Worm (Caenorhabditis elegans): ENCODE data around the gene C27H6.8.

The C27H6.8 gene

ce11 chrV:9987688-9988087 is at the start of gene C27H6.8:
Gene C27H6.8 (minus strand): TSS chrV:9987788.
- no peak for TF ChIP-seq dao-5 (tag; optimal IDR thresholded peaks at IDR 0.05)
- TF ChIP-seq him-1 (tag; optimal IDR thresholded peaks at IDR 0.05), result no peak
- TF ChIP-seq W03F9.2 (tag; optimal IDR thresholded peaks at IDR 0.05), result no peak

DNA sequence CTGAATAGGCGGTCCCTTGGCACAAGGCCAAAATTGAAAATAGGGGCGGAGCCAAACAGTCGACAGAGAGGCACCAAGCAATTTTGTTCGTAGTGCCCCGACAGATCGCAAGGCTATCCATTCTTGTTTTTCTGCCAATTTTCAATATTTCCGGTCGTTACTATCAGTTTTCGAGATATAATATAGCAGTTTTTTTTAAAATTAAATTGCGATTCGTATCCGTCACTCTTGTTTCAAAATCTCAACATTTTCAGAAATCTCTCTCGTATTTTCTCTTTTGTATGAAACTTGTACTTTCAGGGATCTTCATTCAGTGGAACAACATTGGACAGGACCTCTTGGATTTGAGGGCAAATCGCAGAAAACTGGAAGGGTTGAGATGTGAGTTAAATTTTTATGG is 49.5 kb upstream of the C27H6.8 start, which contains the start of gene F57A8.1:
TSS of gene F57A8.1 (plus strand) at position 301 of the 400 bp plus-strand sequence.
- TF ChIP-seq dao-5 (tag; optimal IDR thresholded peaks at IDR 0.05) (no peak), him-1 (tag; optimal IDR thresholded peaks at IDR 0.05) (no peak), W03F9.2 (tag; optimal IDR thresholded peaks at IDR 0.05) (no peak)

ce11 chrV:10036275-10036674 is 48.7 kb upstream of the C27H6.8 start, which contains the start of gene T06E8.2:
Gene T06E8.2 (minus strand): TSS chrV:10036413.
- TF ChIP-seq W03F9.2 (tag; optimal IDR thresholded peaks at IDR 0.05), result no peak
- TF ChIP-seq him-1 (tag; optimal IDR thresholded peaks at IDR 0.05), result no peak
- TF ChIP-seq dao-5 (tag; optimal IDR thresholded peaks at IDR 0.05), result no peak

DNA sequence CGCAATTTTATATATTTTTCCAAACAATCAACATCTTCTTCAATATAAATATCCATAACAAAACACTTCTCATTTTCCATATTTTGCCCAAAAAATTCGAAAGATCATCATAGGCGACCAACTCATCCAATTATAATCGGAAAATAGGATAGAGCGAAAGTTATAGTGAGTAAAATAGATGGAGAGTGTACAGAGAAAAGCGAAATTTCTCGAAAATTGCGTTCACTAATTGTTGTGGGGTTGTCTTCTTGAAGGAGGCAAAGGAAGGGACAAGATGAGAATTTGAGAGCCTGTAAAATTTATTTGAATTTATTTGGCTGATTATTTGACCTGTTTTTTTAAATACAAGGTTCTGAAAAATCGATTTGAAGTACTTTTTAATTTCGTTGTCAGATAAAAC is 48.0 kb upstream of the C27H6.8 start:
- TF ChIP-seq W03F9.2 (tag; optimal IDR thresholded peaks at IDR 0.05), result no peak
- no peak for TF ChIP-seq dao-5 (tag; optimal IDR thresholded peaks at IDR 0.05)
- no peak for TF ChIP-seq him-1 (tag; optimal IDR thresholded peaks at IDR 0.05)

- no peak for TF ChIP-seq him-1 (tag; optimal IDR thresholded peaks at IDR 0.05)
- no peak for TF ChIP-seq W03F9.2 (tag; optimal IDR thresholded peaks at IDR 0.05)
Observed at ce11 chrV:10031384-10032171, 44.0 kb upstream of the C27H6.8 start.

DNA sequence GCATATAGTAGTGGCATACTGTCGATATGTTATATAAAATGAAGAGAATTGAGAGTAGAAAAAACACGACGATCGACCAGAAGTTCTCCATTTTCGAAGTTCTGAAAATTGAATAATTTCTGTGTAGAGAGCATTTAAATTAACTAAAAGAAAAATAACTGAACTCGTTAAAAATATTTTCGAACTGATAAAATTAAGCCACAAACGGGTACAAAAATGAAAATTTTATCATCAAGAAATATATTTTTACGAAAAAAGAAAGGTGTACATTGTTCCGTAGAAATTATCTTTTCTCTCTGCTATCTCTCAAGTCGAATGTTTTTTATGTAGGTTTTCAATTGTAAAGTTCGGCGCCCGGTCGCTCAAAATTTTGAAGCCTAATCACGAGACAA is 43.4 kb upstream of the C27H6.8 start, which contains the start of gene acl-2:
TSS of gene acl-2 (minus strand) at position 101 of the 392 bp plus-strand sequence.
- no peak for TF ChIP-seq dao-5 (tag; optimal IDR thresholded peaks at IDR 0.05)
- no peak for TF ChIP-seq W03F9.2 (tag; optimal IDR thresholded peaks at IDR 0.05)
- no peak for TF ChIP-seq him-1 (tag; optimal IDR thresholded peaks at IDR 0.05)

DNA sequence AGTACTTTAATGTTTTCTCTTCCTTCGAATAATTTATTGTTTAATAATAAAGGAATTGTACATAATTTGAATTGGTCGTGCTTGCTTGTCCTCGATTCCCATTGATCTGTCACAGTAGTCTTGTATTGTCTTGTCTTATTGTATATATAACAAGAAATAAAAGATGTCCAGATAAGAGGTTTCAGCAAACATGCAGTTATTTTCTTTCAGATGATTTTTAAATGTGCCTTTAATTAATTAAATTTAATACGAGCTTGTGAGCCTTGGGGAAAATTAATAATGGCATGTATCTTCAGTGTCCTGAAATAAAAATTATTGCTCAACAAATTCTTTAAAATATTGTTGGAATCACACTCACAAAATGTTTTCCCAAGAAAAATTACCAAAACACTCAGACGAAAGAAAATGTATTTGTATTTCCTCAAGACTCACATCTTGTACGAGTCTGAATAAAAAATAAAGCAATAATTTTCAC is 35.5 kb upstream of the C27H6.8 start:
- TF ChIP-seq him-1 (tag; optimal IDR thresholded peaks at IDR 0.05), result no peak
- TF ChIP-seq dao-5 (tag; optimal IDR thresholded peaks at IDR 0.05), result no peak
- no peak for TF ChIP-seq W03F9.2 (tag; optimal IDR thresholded peaks at IDR 0.05)

- TF ChIP-seq W03F9.2 (tag; optimal IDR thresholded peaks at IDR 0.05) (no peak), him-1 (tag; optimal IDR thresholded peaks at IDR 0.05) (no peak), dao-5 (tag; optimal IDR thresholded peaks at IDR 0.05) (no peak)
Observed at ce11 chrV:10019934-10020333, 32.3 kb upstream of the C27H6.8 start.

DNA sequence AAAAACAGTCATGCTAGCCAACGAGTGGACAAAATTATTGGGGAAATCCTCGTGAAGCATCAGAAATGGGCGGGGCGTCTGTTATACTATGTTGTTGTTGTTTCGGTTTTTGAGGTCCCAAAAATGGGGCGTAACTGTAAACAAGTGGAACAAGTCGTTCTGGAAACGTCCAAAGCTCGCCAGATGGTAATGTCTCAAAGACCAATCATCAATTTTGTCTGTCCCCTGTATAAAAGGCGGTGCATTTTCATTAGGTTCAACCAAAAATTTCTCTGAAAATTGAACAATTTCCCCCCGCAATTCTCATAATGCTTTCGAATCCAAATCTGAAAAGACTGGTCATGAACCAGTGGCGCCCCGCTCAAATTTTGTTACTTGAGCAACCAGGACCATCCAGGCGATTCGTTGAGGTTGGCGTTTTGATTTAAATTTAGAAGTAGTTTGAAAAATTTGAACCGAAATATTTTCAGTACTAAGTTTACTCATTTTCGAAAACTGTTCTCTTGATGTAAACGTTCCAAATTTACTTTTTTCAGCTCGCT is 31.6 kb upstream of the C27H6.8 start:
- TF ChIP-seq W03F9.2 (tag; optimal IDR thresholded peaks at IDR 0.05), result no peak
- no peak for TF ChIP-seq him-1 (tag; optimal IDR thresholded peaks at IDR 0.05)
- no peak for TF ChIP-seq dao-5 (tag; optimal IDR thresholded peaks at IDR 0.05)

DNA sequence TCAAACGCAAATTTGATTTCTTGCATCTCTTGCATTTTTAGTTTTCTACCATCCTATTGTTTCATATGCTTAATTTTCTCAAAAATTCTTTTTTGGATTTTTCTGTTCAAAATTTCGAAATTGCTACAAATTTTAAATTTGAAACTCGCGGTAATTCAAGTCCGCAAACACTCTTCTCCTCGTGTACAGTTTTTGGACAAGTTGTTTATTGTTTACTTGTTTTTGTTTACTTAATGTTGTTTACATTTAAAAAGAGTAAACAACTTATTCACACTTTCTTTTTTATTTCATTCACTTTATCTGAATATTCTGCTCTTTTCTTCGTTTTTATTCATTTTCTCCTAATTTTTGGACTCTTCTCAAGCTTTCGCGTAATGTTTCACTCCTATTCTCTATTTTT is 30.7 kb upstream of the C27H6.8 start:
- TF ChIP-seq W03F9.2 (tag; optimal IDR thresholded peaks at IDR 0.05), result peak; percentile 15
- TF ChIP-seq him-1 (tag; optimal IDR thresholded peaks at IDR 0.05), result no peak

- TF ChIP-seq W03F9.2 (tag; optimal IDR thresholded peaks at IDR 0.05) (no peak), dao-5 (tag; optimal IDR thresholded peaks at IDR 0.05) (no peak), him-1 (tag; optimal IDR thresholded peaks at IDR 0.05) (no peak)
Observed at ce11 chrV:10012639-10013038, 25.1 kb upstream of the C27H6.8 start.

DNA sequence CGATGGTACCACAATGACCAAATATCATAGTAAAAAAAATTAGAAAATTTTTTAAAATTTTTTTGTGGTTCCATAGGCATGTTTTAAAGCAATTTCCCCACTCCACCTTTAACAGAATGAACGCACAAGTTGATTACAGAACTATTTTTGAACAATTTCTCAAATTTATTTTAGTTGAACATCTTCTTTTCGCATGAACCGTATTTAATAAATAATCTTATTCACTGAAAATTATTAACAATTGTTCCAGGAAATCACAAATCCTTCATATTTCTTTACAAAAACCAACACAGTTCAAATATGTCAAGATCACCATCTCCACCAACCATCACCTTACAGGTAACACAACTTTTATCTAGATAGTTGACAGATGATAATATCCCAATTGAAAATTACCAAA is 24.0 kb upstream of the C27H6.8 start, which contains the start of gene lea-1:
TSS of gene lea-1 (plus strand) at position 301 of the 400 bp plus-strand sequence.
- TF ChIP-seq W03F9.2 (tag; optimal IDR thresholded peaks at IDR 0.05) (no peak), him-1 (tag; optimal IDR thresholded peaks at IDR 0.05) (no peak)

ce11 chrV:10007484-10007883 is 19.9 kb upstream of the C27H6.8 start:
- TF ChIP-seq him-1 (tag; optimal IDR thresholded peaks at IDR 0.05) (no peak), W03F9.2 (tag; optimal IDR thresholded peaks at IDR 0.05) (no peak), dao-5 (tag; optimal IDR thresholded peaks at IDR 0.05) (no peak)

- TF ChIP-seq W03F9.2 (tag; optimal IDR thresholded peaks at IDR 0.05) (no peak), him-1 (tag; optimal IDR thresholded peaks at IDR 0.05) (no peak)
Observed at ce11 chrV:10006374-10006773, 18.8 kb upstream of the C27H6.8 start.
